Worm (Caenorhabditis elegans) whole organism, L3 larva: ENCODE measurements around the gene R05A10.8.

ENCODE experiments used
- ZK546.5 ChIP-seq: sonication (generic microtip); optimal IDR thresholded peaks from 2 replicates; lab custom pipeline; 2017; ENCODE audit warnings: missing biosample characterization, missing genetic modification characterization
- ceh-16 ChIP-seq: sonication (generic microtip); optimal IDR thresholded peaks from 2 replicates; lab custom pipeline; 2017; ENCODE audit warnings: missing biosample characterization, missing genetic modification characterization
- ceh-82 ChIP-seq: fragments of 150-350 bp; optimal IDR thresholded peaks from 2 replicates; lab custom pipeline; 2014; ENCODE audit warnings: missing biosample characterization, missing genetic modification characterization
- ceh-9 ChIP-seq: sonication (generic microtip); optimal IDR thresholded peaks from 2 replicates; lab custom pipeline; 2018; ENCODE audit warnings: missing biosample characterization, missing genetic modification characterization
- daf-12 ChIP-seq: fragments of 150-350 bp; optimal IDR thresholded peaks from 2 replicates; lab custom pipeline; 2014; ENCODE audit warnings: missing biosample characterization, missing genetic modification reagents, missing genetic modification characterization
- elt-2 ChIP-seq: sonication (generic microtip); optimal IDR thresholded peaks from 2 replicates; lab custom pipeline; 2016; ENCODE audit warnings: missing genetic modification reagents, mild to moderate bottlenecking, missing genetic modification characterization, missing compliant biosample characterization
- eor-1 ChIP-seq, 2 experiments: fragments of 150-350 bp; optimal IDR thresholded peaks; 2 replicates each; lab custom pipeline; 2014 to 2018; ENCODE audit warnings: missing biosample characterization in 2 of 2, missing genetic modification characterization in 2 of 2
- fkh-10 ChIP-seq: sonication (generic microtip); optimal IDR thresholded peaks from 2 replicates; lab custom pipeline; 2017; ENCODE audit warnings: missing biosample characterization, missing genetic modification reagents, missing genetic modification characterization
- fkh-2 ChIP-seq: fragments of 150-350 bp; optimal IDR thresholded peaks from 2 replicates; lab custom pipeline; 2014; ENCODE audit warnings: missing biosample characterization, missing genetic modification reagents, missing genetic modification characterization
- hmg-11 ChIP-seq: sonication (generic microtip); optimal IDR thresholded peaks from 2 replicates; lab custom pipeline; 2016; ENCODE audit warnings: missing genetic modification characterization, missing compliant biosample characterization
- lin-15B ChIP-seq: fragments of 150-350 bp; optimal IDR thresholded peaks from 2 replicates; lab custom pipeline; 2014; ENCODE audit warnings: missing biosample characterization, missing genetic modification characterization
- lin-39 ChIP-seq: fragments of 150-350 bp; optimal IDR thresholded peaks from 2 replicates; lab custom pipeline; 2018; ENCODE audit warnings: missing biosample characterization, missing genetic modification reagents, missing genetic modification characterization
- lsy-12 ChIP-seq: sonication (generic microtip); optimal IDR thresholded peaks from 2 replicates; lab custom pipeline; 2016; ENCODE audit warnings: mild to moderate bottlenecking, missing genetic modification characterization, missing compliant biosample characterization
- nhr-11 ChIP-seq: fragments of 150-350 bp; optimal IDR thresholded peaks from 2 replicates; lab custom pipeline; 2014; ENCODE audit warnings: missing biosample characterization, missing genetic modification characterization
- nhr-23 ChIP-seq: fragments of 150-350 bp; optimal IDR thresholded peaks from 2 replicates; lab custom pipeline; 2014; ENCODE audit warnings: missing biosample characterization, missing genetic modification reagents, missing genetic modification characterization
- nhr-237 ChIP-seq: fragments of 150-350 bp; optimal IDR thresholded peaks from 2 replicates; lab custom pipeline; 2014; ENCODE audit warnings: missing biosample characterization, missing genetic modification characterization
- nhr-25 ChIP-seq: sonication (generic microtip); optimal IDR thresholded peaks from 2 replicates; lab custom pipeline; 2017; ENCODE audit warnings: missing biosample characterization, missing genetic modification characterization
- skn-1 ChIP-seq: fragments of 150-350 bp; optimal IDR thresholded peaks from 2 replicates; lab custom pipeline; 2014; ENCODE audit warnings: missing biosample characterization, missing genetic modification characterization
- tbx-2 ChIP-seq: sonication (generic microtip); optimal IDR thresholded peaks from 2 replicates; lab custom pipeline; 2016; ENCODE audit warnings: mild to moderate bottlenecking, missing genetic modification characterization, missing compliant biosample characterization
- unc-39 ChIP-seq: sonication (generic microtip); optimal IDR thresholded peaks from 4 replicates; lab custom pipeline; 2017; ENCODE audit warnings: missing biosample characterization, missing genetic modification characterization
- ztf-11 ChIP-seq: fragments of 150-350 bp; optimal IDR thresholded peaks from 2 replicates; lab custom pipeline; 2014; ENCODE audit warnings: missing biosample characterization, missing genetic modification characterization
- ztf-4 ChIP-seq: fragments of 150-350 bp; optimal IDR thresholded peaks from 2 replicates; lab custom pipeline; 2014; ENCODE audit warnings: missing biosample characterization, missing genetic modification characterization

R05A10.8 gene

ce11 chrIV:14107647-14108046, 50.3 kb downstream of the R05A10.8 start:
- TF ChIP-seq lin-39 (tag; lab: Kevin White, UChicago) (no peak), eor-1 (tag; optimal IDR thresholded peaks at IDR 0.05; lab: Kevin White, UChicago) (no peak), skn-1 (tag; lab: Kevin White, UChicago) (no peak), daf-12 (tag; lab: Kevin White, UChicago) (no peak), ceh-16 (tag; lab: Kevin White, UChicago) (no peak), unc-39 (tag; lab: Kevin White, UChicago) (no peak), nhr-11 (tag; lab: Kevin White, UChicago) (no peak), elt-2 (no peak), ZK546.5 (tag; lab: Kevin White, UChicago) (no peak), nhr-25 (no peak), lsy-12 (tag; lab: Kevin White, UChicago) (no peak)

- no peak for TF ChIP-seq ceh-82
- no peak for TF ChIP-seq lin-15B (tag; lab: Kevin White, UChicago)
- no peak for TF ChIP-seq ceh-9 (tag; lab: Kevin White, UChicago)
- TF ChIP-seq ztf-4 (tag; lab: Kevin White, UChicago): no peak
- no peak for TF ChIP-seq nhr-23 (tag; lab: Kevin White, UChicago)
- no peak for TF ChIP-seq fkh-2 (tag; lab: Kevin White, UChicago)
- no peak for TF ChIP-seq fkh-10 (GFP tag; lab: Kevin White, UChicago)
- no peak for TF ChIP-seq hmg-11 (tag; lab: Kevin White, UChicago)
- no peak for TF ChIP-seq ztf-11
- TF ChIP-seq nhr-237 (tag; lab: Kevin White, UChicago): no peak
- no peak for TF ChIP-seq tbx-2 (tag; lab: Kevin White, UChicago)
- no peak for TF ChIP-seq unc-39 (tag; lab: Kevin White, UChicago)
- TF ChIP-seq, all 47 proteins: peak for 0
These were observed 51.7 kb downstream of the R05A10.8 start, which contains the start of gene ins-34 for ce11 chrIV:14106274-14106673. Gene ins-34 (plus strand): TSS chrIV:14106574.
